Fruit fly (Drosophila melanogaster) whole organism, prepupa: Measurements from ENCODE around the gene CG42671.

Source experiments
- Blimp-1 ChIP-seq: fragments of 200-800 bp; sonication (Bioruptor generic); optimal IDR thresholded peaks from 3 replicates; lab custom pipeline; 2017; ENCODE audit warnings: missing biosample characterization, missing genetic modification characterization, mild to moderate bottlenecking, moderate library complexity, missing genetic modification reagents
- CG10631 ChIP-seq: fragments of 200-800 bp; sonication (Bioruptor generic); optimal IDR thresholded peaks from 2 replicates; lab custom pipeline; 2016; ENCODE audit warnings: missing biosample characterization, missing genetic modification characterization
- CG10669 ChIP-seq: fragments of 200-800 bp; sonication (Bioruptor generic); optimal IDR thresholded peaks from 3 replicates; lab custom pipeline; 2018; ENCODE audit warnings: missing biosample characterization, mild to moderate bottlenecking, missing genetic modification characterization, moderate library complexity
- CG11294 ChIP-seq: fragments of 200-800 bp; sonication (Bioruptor generic); IDR thresholded peaks from 2 replicates; pipeline ENCODE4 v1.3.6; 2022; ENCODE audit warnings: missing biosample characterization, missing genetic modification characterization
- CG11762 ChIP-seq: fragments of 200-800 bp; sonication (Bioruptor generic); optimal IDR thresholded peaks from 3 replicates; lab custom pipeline; 2016; ENCODE audit warnings: missing biosample characterization, missing genetic modification characterization; ENCODE audit not compliant: insufficient read depth
- CG15336 ChIP-seq: fragments of 200-800 bp; sonication (Bioruptor generic); IDR thresholded peaks from 2 replicates; pipeline ENCODE4 v1.3.6; 2022; ENCODE audit warnings: missing biosample characterization, missing genetic modification characterization
- CG1621 ChIP-seq: fragments of 200-800 bp; sonication (Bioruptor generic); optimal IDR thresholded peaks from 3 replicates; lab custom pipeline; 2018; ENCODE audit warnings: missing biosample characterization, mild to moderate bottlenecking, missing genetic modification characterization
- CG16779 ChIP-seq: fragments of 200-800 bp; sonication (Bioruptor generic); optimal IDR thresholded peaks from 3 replicates; lab custom pipeline; 2017; ENCODE audit warnings: missing biosample characterization, mild to moderate bottlenecking, missing genetic modification characterization
- CG31627 ChIP-seq: fragments of 200-800 bp; sonication (Bioruptor generic); optimal IDR thresholded peaks from 3 replicates; lab custom pipeline; 2016; ENCODE audit warnings: missing biosample characterization, missing genetic modification characterization
- CG32006 ChIP-seq: fragments of 200-800 bp; sonication (Bioruptor generic); optimal IDR thresholded peaks from 3 replicates; lab custom pipeline; 2017; ENCODE audit warnings: missing biosample characterization, mild to moderate bottlenecking, missing genetic modification characterization
- CG34406 ChIP-seq: fragments of 200-800 bp; sonication (Bioruptor generic); optimal IDR thresholded peaks from 3 replicates; lab custom pipeline; 2016; ENCODE audit warnings: missing biosample characterization, missing genetic modification characterization
- CG3919 ChIP-seq: fragments of 200-800 bp; sonication (Bioruptor generic); optimal IDR thresholded peaks from 3 replicates; lab custom pipeline; 2016; ENCODE audit warnings: missing biosample characterization, missing genetic modification characterization
- CG4318 ChIP-seq: fragments of 200-800 bp; sonication (Bioruptor generic); optimal IDR thresholded peaks from 3 replicates; lab custom pipeline; 2017; ENCODE audit warnings: missing biosample characterization, mild to moderate bottlenecking, missing genetic modification characterization
- CG6163 ChIP-seq: fragments of 200-800 bp; sonication (Bioruptor generic); IDR thresholded peaks from 3 replicates; pipeline ENCODE4 v1.3.6; 2022; ENCODE audit warnings: missing biosample characterization, missing genetic modification characterization
- CG6276 ChIP-seq: fragments of 200-800 bp; sonication (Bioruptor generic); optimal IDR thresholded peaks from 2 replicates; lab custom pipeline; 2017; ENCODE audit warnings: missing biosample characterization, mild to moderate bottlenecking, missing genetic modification characterization
- CG6792 ChIP-seq: fragments of 200-800 bp; sonication (Bioruptor generic); optimal IDR thresholded peaks from 3 replicates; lab custom pipeline; 2016; ENCODE audit warnings: missing biosample characterization, missing genetic modification characterization
- CG6808 ChIP-seq: fragments of 200-800 bp; sonication (Bioruptor generic); optimal IDR thresholded peaks from 3 replicates; lab custom pipeline; 2017; ENCODE audit warnings: missing biosample characterization, missing genetic modification characterization, mild to moderate bottlenecking, moderate library complexity, missing genetic modification reagents
- CG6854 ChIP-seq: fragments of 200-800 bp; sonication (Bioruptor generic); optimal IDR thresholded peaks from 2 replicates; lab custom pipeline; 2017; ENCODE audit warnings: missing biosample characterization, mild to moderate bottlenecking, missing genetic modification characterization
- CG8632 ChIP-seq: fragments of 200-800 bp; sonication (Bioruptor generic); optimal IDR thresholded peaks from 3 replicates; lab custom pipeline; 2016; ENCODE audit warnings: missing biosample characterization, missing genetic modification characterization
- CG9139 ChIP-seq: fragments of 200-800 bp; sonication (Bioruptor generic); optimal IDR thresholded peaks from 3 replicates; lab custom pipeline; 2017; ENCODE audit warnings: missing biosample characterization, mild to moderate bottlenecking, missing genetic modification characterization
- Eip75B ChIP-seq: fragments of 200-800 bp; sonication (Bioruptor generic); optimal IDR thresholded peaks from 3 replicates; lab custom pipeline; 2016; ENCODE audit warnings: missing biosample characterization, missing genetic modification characterization
- Eip93F ChIP-seq: fragments of 200-800 bp; sonication (Bioruptor generic); optimal IDR thresholded peaks from 2 replicates; lab custom pipeline; 2016; ENCODE audit warnings: missing biosample characterization, mild to moderate bottlenecking, missing genetic modification characterization
- Ets21C ChIP-seq: fragments of 200-800 bp; sonication (Bioruptor generic); optimal IDR thresholded peaks from 3 replicates; lab custom pipeline; 2016; ENCODE audit warnings: missing biosample characterization, missing genetic modification characterization
- Gug ChIP-seq: fragments of 200-800 bp; sonication (Bioruptor generic); IDR thresholded peaks from 2 replicates; pipeline ENCODE4 v1.3.6; 2022; ENCODE audit warnings: missing biosample characterization, missing genetic modification characterization
- Hr39 ChIP-seq: fragments of 200-800 bp; sonication (Bioruptor generic); optimal IDR thresholded peaks from 2 replicates; lab custom pipeline; 2016; ENCODE audit warnings: missing biosample characterization, missing genetic modification characterization
- Hr4 ChIP-seq: fragments of 200-800 bp; sonication (Bioruptor generic); optimal IDR thresholded peaks from 3 replicates; lab custom pipeline; 2016; ENCODE audit warnings: missing biosample characterization, missing genetic modification characterization
- Lpt ChIP-seq: fragments of 200-800 bp; sonication (Bioruptor generic); optimal IDR thresholded peaks from 3 replicates; lab custom pipeline; 2016; ENCODE audit warnings: missing biosample characterization, missing genetic modification characterization
- Smox ChIP-seq: fragments of 200-800 bp; sonication (Bioruptor generic); optimal IDR thresholded peaks from 3 replicates; lab custom pipeline; 2016; ENCODE audit warnings: missing biosample characterization, missing genetic modification characterization
- Sox102F ChIP-seq: fragments of 200-800 bp; sonication (Bioruptor generic); optimal IDR thresholded peaks from 2 replicates; lab custom pipeline; 2016; ENCODE audit warnings: missing biosample characterization, mild to moderate bottlenecking, missing genetic modification characterization
- Sox14 ChIP-seq: fragments of 200-800 bp; sonication (Bioruptor generic); optimal IDR thresholded peaks from 3 replicates; lab custom pipeline; 2016; ENCODE audit warnings: missing biosample characterization, missing genetic modification characterization
- Sox15 ChIP-seq: fragments of 200-800 bp; sonication (Bioruptor generic); optimal IDR thresholded peaks from 3 replicates; lab custom pipeline; 2016; ENCODE audit warnings: missing biosample characterization, missing genetic modification characterization
- achi ChIP-seq: fragments of 200-800 bp; sonication (Bioruptor generic); optimal IDR thresholded peaks from 3 replicates; lab custom pipeline; 2016; ENCODE audit warnings: missing biosample characterization, missing genetic modification characterization
- acj6 ChIP-seq: fragments of 200-800 bp; sonication (Bioruptor generic); optimal IDR thresholded peaks from 3 replicates; lab custom pipeline; 2016; ENCODE audit warnings: missing biosample characterization, missing genetic modification characterization
- dac ChIP-seq: fragments of 200-800 bp; sonication (Bioruptor generic); optimal IDR thresholded peaks from 2 replicates; lab custom pipeline; 2017; ENCODE audit warnings: missing biosample characterization, mild to moderate bottlenecking, missing genetic modification characterization
- dsx ChIP-seq: fragments of 200-800 bp; optimal IDR thresholded peaks from 3 replicates; lab custom pipeline; 2019; ENCODE audit warnings: missing biosample characterization, mild to moderate bottlenecking, missing genetic modification characterization, moderate library complexity; ENCODE audit not compliant: poor library complexity, severe bottlenecking
- eg ChIP-seq: fragments of 200-800 bp; sonication (Bioruptor generic); IDR thresholded peaks from 3 replicates; pipeline ENCODE4 v1.3.6; 2022; ENCODE audit warnings: missing biosample characterization, missing genetic modification characterization
- esn ChIP-seq: fragments of 200-800 bp; sonication (Bioruptor generic); optimal IDR thresholded peaks from 2 replicates; lab custom pipeline; 2016; ENCODE audit warnings: missing biosample characterization, mild to moderate bottlenecking, missing genetic modification characterization, moderate library complexity
- fd59A ChIP-seq: fragments of 200-800 bp; sonication (Bioruptor generic); optimal IDR thresholded peaks from 2 replicates; lab custom pipeline; 2017; ENCODE audit warnings: missing biosample characterization, mild to moderate bottlenecking, missing genetic modification characterization, missing genetic modification reagents
- fd85E ChIP-seq: fragments of 200-800 bp; sonication (Bioruptor generic); optimal IDR thresholded peaks from 3 replicates; lab custom pipeline; 2016; ENCODE audit warnings: missing biosample characterization, missing genetic modification characterization
- fkh ChIP-seq: fragments of 200-800 bp; sonication (Bioruptor generic); optimal IDR thresholded peaks from 3 replicates; lab custom pipeline; 2017; ENCODE audit warnings: missing biosample characterization, mild to moderate bottlenecking, missing genetic modification characterization, moderate library complexity
- lz ChIP-seq: fragments of 200-800 bp; sonication (Bioruptor generic); optimal IDR thresholded peaks from 3 replicates; lab custom pipeline; 2016; ENCODE audit warnings: missing biosample characterization, missing genetic modification characterization
- net ChIP-seq: fragments of 200-800 bp; sonication (Bioruptor generic); optimal IDR thresholded peaks from 3 replicates; lab custom pipeline; 2016; ENCODE audit warnings: missing biosample characterization, missing genetic modification characterization
- salr ChIP-seq, 2 experiments: fragments of 200-800 bp; sonication (Bioruptor generic); optimal IDR thresholded peaks; 3 replicates each; lab custom pipeline; 2016 to 2018; ENCODE audit warnings: missing biosample characterization in 2 of 2, missing genetic modification characterization in 2 of 2, mild to moderate bottlenecking in 1 of 2
- spab ChIP-seq: fragments of 200-800 bp; sonication (Bioruptor generic); optimal IDR thresholded peaks from 2 replicates; lab custom pipeline; 2017; ENCODE audit warnings: missing biosample characterization, mild to moderate bottlenecking, missing genetic modification characterization, missing genetic modification reagents
- ss ChIP-seq, 2 experiments: fragments of 200-800 bp; sonication (Bioruptor generic); optimal IDR thresholded peaks; 2 replicates in 1 of 2; 3 replicates in 1 of 2; lab custom pipeline; 2017 to 2018; ENCODE audit warnings: mild to moderate bottlenecking in 2 of 2, missing biosample characterization in 2 of 2, missing genetic modification characterization in 2 of 2, moderate library complexity in 1 of 2
- svp ChIP-seq: fragments of 200-800 bp; sonication (Bioruptor generic); peaks from one replicate; lab custom pipeline; 2016; ENCODE audit warnings: missing biosample characterization, missing genetic modification characterization
- topi ChIP-seq: fragments of 200-800 bp; sonication (Bioruptor generic); optimal IDR thresholded peaks from 3 replicates; lab custom pipeline; 2016; ENCODE audit warnings: missing biosample characterization, missing genetic modification characterization

Gene CG42671

dm6 chr3L:11241949-11242348 is 27.6 kb downstream of the CG42671 start (continued):
- no peak for TF ChIP-seq topi (GFP tag; lab: Kevin White, UChicago)
- TF ChIP-seq CG4318 (GFP tag; lab: Kevin White, UChicago): no peak
- TF ChIP-seq Sox14 (GFP tag; lab: Kevin White, UChicago): peak; percentile 57
- TF ChIP-seq Eip93F (GFP tag; lab: Kevin White, UChicago): peak; percentile 83
- TF ChIP-seq fd85E (GFP tag; lab: Kevin White, UChicago): no peak
- no peak for TF ChIP-seq CG11762 (GFP tag; lab: Kevin White, UChicago)
- TF ChIP-seq CG10631 (GFP tag; lab: Kevin White, UChicago): no peak
- TF ChIP-seq CG8632 (GFP tag; lab: Kevin White, UChicago): no peak
- no peak for TF ChIP-seq CG11294 (GFP tag; lab: Robert Waterston, UW)
- TF ChIP-seq CG10669: no peak
- TF ChIP-seq Blimp-1 (GFP tag; lab: Kevin White, UChicago): no peak
- TF ChIP-seq Hr39: no peak
- TF ChIP-seq ss (GFP tag; optimal IDR thresholded peaks at IDR 0.05; lab: Kevin White, UChicago): peak; percentile 32 to 53
- no peak for TF ChIP-seq Eip75B
- TF ChIP-seq net (GFP tag; lab: Kevin White, UChicago): no peak
- no peak for TF ChIP-seq CG6808 (GFP tag; lab: Kevin White, UChicago)
- no peak for TF ChIP-seq lz (GFP tag; lab: Kevin White, UChicago)
- TF ChIP-seq Hr4 (GFP tag; lab: Kevin White, UChicago): no peak
- TF ChIP-seq esn (GFP tag; lab: Kevin White, UChicago): no peak
- no peak for TF ChIP-seq CG16779 (tag; lab: Kevin White, UChicago)
- no peak for TF ChIP-seq achi (GFP tag; lab: Kevin White, UChicago)
- no peak for TF ChIP-seq Smox (GFP tag; lab: Kevin White, UChicago)
- no peak for TF ChIP-seq CG31627 (GFP tag; lab: Kevin White, UChicago)
- no peak for TF ChIP-seq Ets21C (GFP tag; lab: Kevin White, UChicago)
- peak; percentile 13 for TF ChIP-seq fkh (GFP tag; lab: Kevin White, UChicago)

- TF ChIP-seq spab (GFP tag; lab: Kevin White, UChicago) (no peak), svp (GFP tag; lab: Kevin White, UChicago) (peak; percentile 28), CG15336 (GFP tag; lab: Robert Waterston, UW) (no peak), salr (GFP tag; optimal IDR thresholded peaks at IDR 0.05; lab: Kevin White, UChicago) (no peak), acj6 (peak; percentile 12), fd59A (no peak), Sox14 (GFP tag; lab: Kevin White, UChicago) (no peak), CG34406 (GFP tag; lab: Kevin White, UChicago) (peak; percentile 12), CG6854 (GFP tag; lab: Kevin White, UChicago) (no peak), Sox15 (GFP tag; lab: Kevin White, UChicago) (no peak), CG9139 (GFP tag; lab: Kevin White, UChicago) (no peak), CG6792 (GFP tag; lab: Kevin White, UChicago) (no peak), Sox102F (GFP tag; lab: Kevin White, UChicago) (no peak), CG10631 (GFP tag; lab: Kevin White, UChicago) (peak; percentile 45), Lpt (no peak), topi (GFP tag; lab: Kevin White, UChicago) (no peak), eg (GFP tag; lab: Robert Waterston, UW) (peak; percentile 59; the same call in 2 of the 3 replicates), CG6276 (GFP tag; lab: Kevin White, UChicago) (no peak), CG1621 (tag; lab: Kevin White, UChicago) (no peak), CG6163 (GFP tag; lab: Robert Waterston, UW) (peak; percentile 65), CG11294 (GFP tag; lab: Robert Waterston, UW) (no peak; the same call in 1 of the 2 replicates), Hr39 (no peak), dac (GFP tag; lab: Kevin White, UChicago) (no peak), dsx (GFP tag; lab: Kevin White, UChicago) (peak; percentile 5), CG8632 (GFP tag; lab: Kevin White, UChicago) (peak; percentile 26), Eip93F (GFP tag; lab: Kevin White, UChicago) (no peak), Gug (GFP tag; lab: Robert Waterston, UW) (no peak), CG11762 (GFP tag; lab: Kevin White, UChicago) (peak; percentile 34), CG31627 (GFP tag; lab: Kevin White, UChicago) (no peak), CG32006 (GFP tag; lab: Kevin White, UChicago) (peak; percentile 48), CG3919 (no peak), lz (GFP tag; lab: Kevin White, UChicago) (no peak)
These were observed 28.3 kb downstream of the CG42671 start for dm6 chr3L:11242410-11243291.
